Worm (Caenorhabditis elegans): ENCODE measurements around the gene irld-25.
"Not testable (repeated sequence)": the region's sequence is repeated elsewhere in the genome, so short reads cannot be mapped to it uniquely, and the experiment has no call there.

The irld-25 gene

ce11 chrV:15192377-15192776 lies 29.1 kb upstream of the irld-25 start, which contains the start of gene plc-2:
plc-2 (plus strand) TSS chrV:15192572.
- TF ChIP-seq nhr-25 (tag; optimal IDR thresholded peaks at IDR 0.05) = no peak
- TF ChIP-seq crh-2 (tag; optimal IDR thresholded peaks at IDR 0.05) = peak; percentile 18
- TF ChIP-seq fos-1 (tag; optimal IDR thresholded peaks at IDR 0.05) = peak; percentile 76

- no peak for TF ChIP-seq fos-1 (tag; optimal IDR thresholded peaks at IDR 0.05)
- no peak for TF ChIP-seq skn-1 (tag; optimal IDR thresholded peaks at IDR 0.05)
- no peak for TF ChIP-seq ZK546.5 (tag; optimal IDR thresholded peaks at IDR 0.05)
- no peak for TF ChIP-seq elt-3 (tag; optimal IDR thresholded peaks at IDR 0.05)
- no peak for TF ChIP-seq gmeb-1 (tag; optimal IDR thresholded peaks at IDR 0.05)
- TF ChIP-seq lin-39 (tag; optimal IDR thresholded peaks at IDR 0.05) = no peak
- TF ChIP-seq F13H6.1 (tag; optimal IDR thresholded peaks at IDR 0.05) = no peak
- no peak for TF ChIP-seq crh-2 (tag; optimal IDR thresholded peaks at IDR 0.05)
- no peak for TF ChIP-seq unc-62 (GFP tag; optimal IDR thresholded peaks at IDR 0.05)
- no peak for TF ChIP-seq ztf-11 (tag; optimal IDR thresholded peaks at IDR 0.05)
- no peak for TF ChIP-seq ceh-16 (tag; optimal IDR thresholded peaks at IDR 0.05)
Observed at ce11 chrV:15193909-15194308, 27.5 kb upstream of the irld-25 start, which contains the start of gene Y75B12B.13. Y75B12B.13 (minus strand) TSS chrV:15194009.

ce11 chrV:15197955-15198354 lies 23.5 kb upstream of the irld-25 start, which contains the start of gene srw-1:
srw-1 (plus strand) TSS chrV:15198255.
- no peak for TF ChIP-seq C34F6.9 (tag; optimal IDR thresholded peaks at IDR 0.05)
- no peak for TF ChIP-seq ztf-4 (tag; optimal IDR thresholded peaks at IDR 0.05)
- no peak for TF ChIP-seq lin-39 (tag; optimal IDR thresholded peaks at IDR 0.05)
- no peak for TF ChIP-seq nhr-129 (tag; optimal IDR thresholded peaks at IDR 0.05)
- TF ChIP-seq ceh-82 (tag; optimal IDR thresholded peaks at IDR 0.05) = no peak
- TF ChIP-seq ama-1 (optimal IDR thresholded peaks at IDR 0.05) = no peak
- no peak for TF ChIP-seq blmp-1 (tag; optimal IDR thresholded peaks at IDR 0.05; ENCODE audit: insufficient read depth)
- no peak for TF ChIP-seq F13H6.1 (tag; optimal IDR thresholded peaks at IDR 0.05)
- no peak for TF ChIP-seq nhr-21 (tag; optimal IDR thresholded peaks at IDR 0.05)
- TF ChIP-seq peb-1 (tag; optimal IDR thresholded peaks at IDR 0.05) = no peak
- no peak for TF ChIP-seq crh-2 (tag; optimal IDR thresholded peaks at IDR 0.05)
- no peak for TF ChIP-seq alr-1 (tag; optimal IDR thresholded peaks at IDR 0.05)
- TF ChIP-seq mbf-1 (tag; optimal IDR thresholded peaks at IDR 0.05) = no peak
- TF ChIP-seq ceh-16 (tag; optimal IDR thresholded peaks at IDR 0.05) = no peak

ce11 chrV:15199768-15200167 lies 21.7 kb upstream of the irld-25 start, which contains the start of gene Y75B12B.10:
Y75B12B.10 (plus strand) TSS chrV:15200068.
- no peak for TF ChIP-seq mdl-1 (tag; optimal IDR thresholded peaks at IDR 0.05)
- TF ChIP-seq nhr-129 (tag; optimal IDR thresholded peaks at IDR 0.05) = no peak
- TF ChIP-seq nhr-10 (tag; optimal IDR thresholded peaks at IDR 0.05) = no peak
- TF ChIP-seq ztf-11 (tag; optimal IDR thresholded peaks at IDR 0.05) = no peak
- TF ChIP-seq lin-13 (GFP tag; optimal IDR thresholded peaks at IDR 0.05) = no peak
- no peak for TF ChIP-seq lin-11 (tag; optimal IDR thresholded peaks at IDR 0.05)
- TF ChIP-seq zag-1 (tag; optimal IDR thresholded peaks at IDR 0.05) = no peak
- TF ChIP-seq skn-1 (tag; optimal IDR thresholded peaks at IDR 0.05) = no peak
- no peak for TF ChIP-seq ztf-4 (tag; optimal IDR thresholded peaks at IDR 0.05)
- TF ChIP-seq ZK546.5 (tag; optimal IDR thresholded peaks at IDR 0.05) = no peak
- TF ChIP-seq crh-2 (tag; optimal IDR thresholded peaks at IDR 0.05) = no peak
- TF ChIP-seq mbf-1 (tag; optimal IDR thresholded peaks at IDR 0.05) = no peak
- no peak for TF ChIP-seq alr-1 (tag; optimal IDR thresholded peaks at IDR 0.05)
- no peak for TF ChIP-seq nhr-23 (tag; optimal IDR thresholded peaks at IDR 0.05)

ce11 chrV:15207681-15208080 lies 13.7 kb upstream of the irld-25 start, which contains the start of gene C41G6.12:
C41G6.12 (minus strand) TSS chrV:15207781.
- not testable (repeated sequence) for TF ChIP-seq gmeb-1, fos-1, elt-1 (tag; optimal IDR thresholded peaks at IDR 0.05)

ce11 chrV:15211869-15212268 lies 9.6 kb upstream of the irld-25 start, which contains the start of gene sri-24:
sri-24 (plus strand) TSS chrV:15212169.
- TF ChIP-seq fos-1, skn-1, crh-2 (tag; optimal IDR thresholded peaks at IDR 0.05): not testable (repeated sequence)

ce11 chrV:15215175-15215574 lies 6.3 kb upstream of the irld-25 start, which contains the start of gene sri-26:
sri-26 (plus strand) TSS chrV:15215475.
- TF ChIP-seq zag-1, alr-1, nhr-21 (tag; optimal IDR thresholded peaks at IDR 0.05): not testable (repeated sequence)
